Fruit fly (Drosophila melanogaster): Measurements from ENCODE around the gene PolD1.

Gene PolD1

dm6 chr3L:16021064-16021683, 33.6 kb upstream of the PolD1 start (continued):
- TF ChIP-seq CG16813 (GFP tag; IDR thresholded peaks at IDR 0.05; ENCODE audit: partially characterized antibody) (no peak), sd (tag; optimal IDR thresholded peaks at IDR 0.05) (no peak), kay (GFP tag; optimal IDR thresholded peaks at IDR 0.05) (no peak), slbo (GFP tag; IDR thresholded peaks at IDR 0.05) (no peak), CkIIα-i1 (GFP tag; IDR thresholded peaks at IDR 0.05) (no peak), cato (GFP tag; optimal IDR thresholded peaks at IDR 0.05; ENCODE audit: borderline replicate concordance) (no peak), zfh2 (GFP tag; optimal IDR thresholded peaks at IDR 0.05) (no peak), da (GFP tag; optimal IDR thresholded peaks at IDR 0.05) (peak; percentile 4), stwl (tag; optimal IDR thresholded peaks at IDR 0.05) (peak; percentile 43), CG10366 (GFP tag; IDR thresholded peaks at IDR 0.05) (peak; percentile 28), ranshi (GFP tag; IDR thresholded peaks at IDR 0.05) (no peak; the same call in 1 of the 2 replicates), Six4 (GFP tag; optimal IDR thresholded peaks at IDR 0.05) (peak; percentile 57), CG3847 (GFP tag; IDR thresholded peaks at IDR 0.05) (no peak), YL-1 (GFP tag; optimal IDR thresholded peaks at IDR 0.05) (no peak), BEAF-32 (GFP tag; optimal IDR thresholded peaks at IDR 0.05) (no peak), CG12071 (GFP tag; optimal IDR thresholded peaks at IDR 0.05) (no peak), CG4328 (GFP tag; optimal IDR thresholded peaks at IDR 0.05) (no peak), HLH54F (GFP tag; optimal IDR thresholded peaks at IDR 0.05) (peak; percentile 14), bcd (GFP tag; optimal IDR thresholded peaks at IDR 0.05) (peak; percentile 23), CG13287 (GFP tag; IDR thresholded peaks at IDR 0.05; ENCODE audit: partially characterized antibody) (no peak), Xbp1 (GFP tag; optimal IDR thresholded peaks at IDR 0.05) (peak; percentile 47), CG17829 (tag; optimal IDR thresholded peaks at IDR 0.05) (peak; percentile 81), H2.0 (GFP tag; IDR thresholded peaks at IDR 0.05) (peak; percentile 29; the same call in 1 of the 2 replicates), oc (tag; optimal IDR thresholded peaks at IDR 0.05) (no peak), CG13123 (GFP tag; optimal IDR thresholded peaks at IDR 0.05) (no peak), Blimp-1 (GFP tag; optimal IDR thresholded peaks at IDR 0.05) (peak; percentile 57), CG17361 (GFP tag; IDR thresholded peaks at IDR 0.05) (peak; percentile 70), Pdp1 (GFP tag; optimal IDR thresholded peaks at IDR 0.05) (peak; percentile 39 to 73), CG15479 (GFP tag; optimal IDR thresholded peaks at IDR 0.05) (no peak), CG7745 (tag; optimal IDR thresholded peaks at IDR 0.05) (no peak), CG18011 (GFP tag; optimal IDR thresholded peaks at IDR 0.05) (no peak), CTCF (GFP tag; optimal IDR thresholded peaks at IDR 0.05) (no peak), CG9932 (GFP tag; IDR thresholded peaks at IDR 0.05) (no peak), CG8359 (GFP tag; optimal IDR thresholded peaks at IDR 0.05; ENCODE audit: borderline replicate concordance) (peak; percentile 37), CG10431 (GFP tag; optimal IDR thresholded peaks at IDR 0.05) (no peak), CG31388 (GFP tag; optimal IDR thresholded peaks at IDR 0.05) (no peak), CG5953 (GFP tag; IDR thresholded peaks at IDR 0.05) (no peak), CG30020 (tag; optimal IDR thresholded peaks at IDR 0.05) (no peak), CG5180 (GFP tag; optimal IDR thresholded peaks at IDR 0.05) (no peak), CG2129 (GFP tag; IDR thresholded peaks at IDR 0.05; ENCODE audit: partially characterized antibody) (no peak), Nf-YC (tag; optimal IDR thresholded peaks at IDR 0.05) (no peak), CG1832 (GFP tag; optimal IDR thresholded peaks at IDR 0.05) (no peak), CG8944 (GFP tag; optimal IDR thresholded peaks at IDR 0.05) (peak; percentile 46), Fer3 (tag; optimal IDR thresholded peaks at IDR 0.05) (no peak), gcm2 (GFP tag; optimal IDR thresholded peaks at IDR 0.05) (no peak), nerfin-1 (tag; optimal IDR thresholded peaks at IDR 0.05) (peak; percentile 47), Rfx (GFP tag; IDR thresholded peaks at IDR 0.05) (no peak), Fer1 (GFP tag; optimal IDR thresholded peaks at IDR 0.05) (no peak), bsh (GFP tag; optimal IDR thresholded peaks at IDR 0.05) (peak in 1 of 2 experiments; percentile 74), HLH4C (GFP tag; IDR thresholded peaks at IDR 0.05; ENCODE audit: partially characterized antibody) (no peak)
